Worm (Caenorhabditis elegans) whole organism, early embryonic: ENCODE measurements around the gene gldi-5.

ENCODE experiments used
- F13C5.2 ChIP-seq: sonication (generic microtip); optimal IDR thresholded peaks from 2 replicates; lab custom pipeline; 2017; ENCODE audit warnings: mild to moderate bottlenecking, missing genetic modification characterization, inconsistent platforms, missing compliant biosample characterization
- aly-1 ChIP-seq: sonication (generic microtip); optimal IDR thresholded peaks from 2 replicates; lab custom pipeline; 2016; ENCODE audit warnings: missing genetic modification characterization, missing compliant biosample characterization
- ama-1 ChIP-seq: fragments of 150-350 bp; optimal IDR thresholded peaks from 2 replicates; lab custom pipeline; 2014
- ceh-36 ChIP-seq: sonication (generic microtip); optimal IDR thresholded peaks from 2 replicates; lab custom pipeline; 2016; ENCODE audit warnings: missing genetic modification characterization, inconsistent platforms, missing compliant biosample characterization
- ets-7 ChIP-seq: sonication (generic microtip); optimal IDR thresholded peaks from 2 replicates; lab custom pipeline; 2016; ENCODE audit warnings: missing genotype, missing genetic modification characterization, missing compliant biosample characterization
- hmbx-1 ChIP-seq: sonication (generic microtip); optimal IDR thresholded peaks from 2 replicates; lab custom pipeline; 2016; ENCODE audit warnings: mild to moderate bottlenecking, missing genetic modification characterization, missing compliant biosample characterization
- hmg-4 ChIP-seq: fragments of 200-800 bp; sonication (Bioruptor generic); optimal IDR thresholded peaks from 2 replicates; lab custom pipeline; 2018; ENCODE audit warnings: mild to moderate bottlenecking, missing genetic modification characterization, missing compliant biosample characterization
- hnd-1 ChIP-seq: sonication (generic microtip); optimal IDR thresholded peaks from 2 replicates; lab custom pipeline; 2016; ENCODE audit warnings: missing genetic modification characterization, missing compliant biosample characterization
- pes-1 ChIP-seq: fragments of 200-800 bp; sonication (Bioruptor generic); IDR thresholded peaks from 2 replicates; pipeline ENCODE4 v1.3.6; 2022; ENCODE audit warnings: missing genetic modification reagents, missing genetic modification characterization, missing compliant biosample characterization
- scrt-1 ChIP-seq: fragments of 200-800 bp; sonication (Bioruptor generic); IDR thresholded peaks from 2 replicates; pipeline ENCODE4 v1.3.6; 2022; ENCODE audit warnings: missing genetic modification characterization, missing compliant biosample characterization
- tbx-11 ChIP-seq: fragments of 200-800 bp; sonication (Bioruptor generic); IDR thresholded peaks from 2 replicates; pipeline ENCODE4 v1.3.6; 2022; ENCODE audit warnings: missing genetic modification characterization, missing compliant biosample characterization
- tbx-37 ChIP-seq: fragments of 200-800 bp; sonication (Bioruptor generic); conservative IDR thresholded peaks from 2 replicates; pipeline ENCODE4 v1.3.6; 2022; ENCODE audit warnings: missing genetic modification reagents, missing genetic modification characterization, missing compliant biosample characterization

ce11 chrIII:3716073-3716659 is 10.1 kb downstream of the gldi-5 start:
- TF ChIP-seq hmbx-1 (tag; lab: Kevin White, UChicago) (no peak), ama-1 (lab: Kevin White, UChicago) (no peak), pes-1 (GFP tag; lab: Robert Waterston, UW) (no peak), ceh-36 (tag; lab: Kevin White, UChicago) (no peak), ets-7 (tag; lab: Kevin White, UChicago) (no peak), hmg-4 (no peak), tbx-37 (no peak), hnd-1 (tag; lab: Kevin White, UChicago) (no peak), aly-1 (tag; lab: Kevin White, UChicago) (no peak), tbx-11 (no peak), F13C5.2 (no peak), scrt-1 (GFP tag; lab: Robert Waterston, UW) (no peak)
